Worm (Caenorhabditis elegans) whole organism, L3 larva: ENCODE results near the gene cyp-35A5.

ENCODE experiments used
- nhr-25 ChIP-seq: sonication (generic microtip); optimal IDR thresholded peaks from 2 replicates; lab custom pipeline; 2017; ENCODE audit warnings: missing biosample characterization, missing genetic modification characterization
- nhr-43 ChIP-seq: sonication (generic microtip); optimal IDR thresholded peaks from 2 replicates; lab custom pipeline; 2016; ENCODE audit warnings: mild to moderate bottlenecking, missing genetic modification characterization, missing compliant biosample characterization; ENCODE audit not compliant: poor library complexity, severe bottlenecking
- nhr-67 ChIP-seq: fragments of 150-350 bp; optimal IDR thresholded peaks from 2 replicates; lab custom pipeline; 2014; ENCODE audit warnings: missing biosample characterization, missing genetic modification characterization
- pha-4 ChIP-seq: fragments of 150-350 bp; optimal IDR thresholded peaks from 2 replicates; lab custom pipeline; 2014; ENCODE audit warnings: missing biosample characterization, missing genetic modification reagents, missing genetic modification characterization
- pqm-1 ChIP-seq: fragments of 150-350 bp; optimal IDR thresholded peaks from 2 replicates; lab custom pipeline; 2017; ENCODE audit warnings: missing biosample characterization, missing genetic modification characterization, inconsistent platforms
- skn-1 ChIP-seq: fragments of 150-350 bp; optimal IDR thresholded peaks from 2 replicates; lab custom pipeline; 2014; ENCODE audit warnings: missing biosample characterization, missing genetic modification characterization
- snpc-4 ChIP-seq: fragments of 150-350 bp; optimal IDR thresholded peaks from 2 replicates; lab custom pipeline; 2014; ENCODE audit warnings: missing biosample characterization, missing genetic modification characterization
- unc-39 ChIP-seq: sonication (generic microtip); optimal IDR thresholded peaks from 4 replicates; lab custom pipeline; 2017; ENCODE audit warnings: missing biosample characterization, missing genetic modification characterization
- zag-1 ChIP-seq: fragments of 150-350 bp; optimal IDR thresholded peaks from 2 replicates; lab custom pipeline; 2014; ENCODE audit warnings: missing biosample characterization, missing genetic modification characterization

DNA sequence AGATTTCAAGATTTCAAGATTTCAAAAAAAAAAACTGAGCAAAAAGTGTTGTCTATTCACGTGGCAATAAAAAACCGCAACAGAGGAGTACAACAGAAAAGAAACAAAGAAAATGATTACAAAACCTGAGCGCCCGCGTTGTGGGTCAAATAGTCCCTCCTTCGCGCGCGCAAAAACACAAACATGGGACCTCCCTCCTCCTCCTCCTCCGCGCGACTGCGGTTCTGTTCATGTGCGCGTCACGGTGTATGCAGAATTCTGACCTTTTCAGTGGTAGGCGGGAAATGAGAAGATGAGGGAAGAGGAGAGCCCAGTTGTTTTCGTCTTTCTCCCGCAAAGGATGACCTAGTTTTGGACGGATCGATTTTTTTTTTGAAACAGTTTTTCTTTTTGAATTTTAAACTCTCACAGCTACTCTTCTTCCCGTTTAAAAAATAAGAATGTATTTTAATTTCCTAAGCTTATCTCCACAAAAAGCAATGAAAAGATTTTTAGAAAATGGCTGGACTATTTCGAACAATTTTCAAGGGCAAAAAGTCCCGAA lies 43.7 kb upstream of the cyp-35A5 start, which contains the start of gene C17E7.4:
- TF ChIP-seq snpc-4 (tag; lab: Kevin White, UChicago) (no peak), nhr-43 (no peak), nhr-67 (tag; lab: Kevin White, UChicago) (no peak), pqm-1 (tag; lab: Kevin White, UChicago) (no peak), pha-4 (tag; lab: Kevin White, UChicago) (no peak), unc-39 (no peak), skn-1 (no peak), nhr-25 (tag; lab: Kevin White, UChicago) (no peak), zag-1 (no peak)
